Fruit fly (Drosophila melanogaster) whole organism, embryonic: ENCODE data around the gene Col4a1.

Experiments used
- ATbp ChIP-seq: fragments of 200-800 bp; sonication (Bioruptor generic); optimal IDR thresholded peaks from 2 replicates; lab custom pipeline; 2017; ENCODE audit warnings: missing biosample characterization, mild to moderate bottlenecking, missing genetic modification characterization, missing genetic modification reagents
- B-H2 ChIP-seq: fragments of 200-800 bp; sonication (Bioruptor generic); optimal IDR thresholded peaks from 2 replicates; lab custom pipeline; 2018; ENCODE audit warnings: missing biosample characterization, mild to moderate bottlenecking, missing genetic modification characterization
- CG11695 ChIP-seq: fragments of 200-800 bp; sonication (Bioruptor generic); IDR thresholded peaks from 3 replicates; pipeline ENCODE4 v1.3.6; 2022; ENCODE audit warnings: missing biosample characterization, missing genetic modification characterization
- CG13775 ChIP-seq: fragments of 200-800 bp; sonication (Bioruptor generic); optimal IDR thresholded peaks from 3 replicates; lab custom pipeline; 2017; ENCODE audit warnings: missing biosample characterization, mild to moderate bottlenecking, missing genetic modification characterization
- CG14441 ChIP-seq: fragments of 200-800 bp; sonication (Bioruptor generic); IDR thresholded peaks from 2 replicates; pipeline ENCODE4 v1.3.6; 2022; ENCODE audit warnings: missing biosample characterization, missing genetic modification characterization
- CG14667 ChIP-seq: fragments of 200-800 bp; sonication (Bioruptor generic); IDR thresholded peaks from 2 replicates; pipeline ENCODE4 v1.3.6; 2022; ENCODE audit warnings: missing biosample characterization, missing genetic modification characterization
- CG1603 ChIP-seq: fragments of 200-800 bp; sonication (Bioruptor generic); optimal IDR thresholded peaks from 2 replicates; lab custom pipeline; 2019; ENCODE audit warnings: missing biosample characterization, mild to moderate bottlenecking, missing genetic modification characterization, moderate library complexity
- CG18764 ChIP-seq: fragments of 200-800 bp; sonication (Bioruptor generic); optimal IDR thresholded peaks from 3 replicates; lab custom pipeline; 2016; ENCODE audit warnings: missing biosample characterization, missing genetic modification characterization
- CG4328 ChIP-seq: fragments of 200-800 bp; sonication (Bioruptor generic); optimal IDR thresholded peaks from 3 replicates; lab custom pipeline; 2017; ENCODE audit warnings: missing biosample characterization, missing genetic modification reagents, missing genetic modification characterization
- CG43689 ChIP-seq: fragments of 200-800 bp; sonication (Bioruptor generic); IDR thresholded peaks from 2 replicates; pipeline ENCODE4 v1.3.6; 2022; ENCODE audit warnings: missing biosample characterization, missing genetic modification characterization
- CG6683 ChIP-seq: fragments of 200-800 bp; sonication (Bioruptor generic); optimal IDR thresholded peaks from 2 replicates; lab custom pipeline; 2017; ENCODE audit warnings: missing biosample characterization, mild to moderate bottlenecking, missing genetic modification characterization, missing genetic modification reagents
- CG8359 ChIP-seq: fragments of 200-800 bp; sonication (Bioruptor generic); optimal IDR thresholded peaks from 2 replicates; lab custom pipeline; 2017; ENCODE audit warnings: missing biosample characterization, mild to moderate bottlenecking, missing genetic modification characterization, borderline replicate concordance
- Dip2 ChIP-seq: fragments of 200-800 bp; sonication (Bioruptor generic); IDR thresholded peaks from 2 replicates; pipeline ENCODE4 v1.3.6; 2022; ENCODE audit warnings: missing biosample characterization, missing genetic modification characterization
- Doc3 ChIP-seq: fragments of 200-800 bp; sonication (Bioruptor generic); IDR thresholded peaks from 3 replicates; pipeline ENCODE4 v1.3.6; 2022; ENCODE audit warnings: missing biosample characterization, missing genetic modification characterization; ENCODE audit not compliant: partially characterized antibody
- Dp ChIP-seq: fragments of 200-800 bp; sonication (Bioruptor generic); optimal IDR thresholded peaks from 2 replicates; lab custom pipeline; 2018; ENCODE audit warnings: missing biosample characterization, mild to moderate bottlenecking, missing genetic modification characterization, moderate library complexity
- Dref ChIP-seq: fragments of 200-800 bp; sonication (Bioruptor generic); IDR thresholded peaks from 2 replicates; pipeline ENCODE4 v1.3.6; 2022; ENCODE audit warnings: missing biosample characterization, missing genetic modification characterization
- Elba2 ChIP-seq: fragments of 200-800 bp; sonication (Bioruptor generic); optimal IDR thresholded peaks from 3 replicates; lab custom pipeline; 2016; ENCODE audit warnings: missing biosample characterization, missing genetic modification characterization
- Fer3 ChIP-seq: fragments of 200-800 bp; sonication (Bioruptor generic); optimal IDR thresholded peaks from 2 replicates; lab custom pipeline; 2018; ENCODE audit warnings: missing biosample characterization, mild to moderate bottlenecking, missing genetic modification characterization, moderate library complexity
- Gsc ChIP-seq: fragments of 200-800 bp; sonication (Bioruptor generic); IDR thresholded peaks from 2 replicates; pipeline ENCODE4 v1.3.6; 2022; ENCODE audit warnings: missing biosample characterization, missing genetic modification characterization
- HLH4C ChIP-seq: fragments of 200-800 bp; sonication (Bioruptor generic); IDR thresholded peaks from 3 replicates; pipeline ENCODE4 v1.3.6; 2022; ENCODE audit warnings: missing biosample characterization, missing genetic modification characterization; ENCODE audit not compliant: partially characterized antibody
- Jarid2 ChIP-seq: fragments of 200-800 bp; sonication (Bioruptor generic); optimal IDR thresholded peaks from 3 replicates; lab custom pipeline; 2017; ENCODE audit warnings: mild to moderate bottlenecking, missing biosample characterization, missing genetic modification reagents, missing genetic modification characterization
- MBD-R2 ChIP-seq: fragments of 200-800 bp; sonication (Bioruptor generic); IDR thresholded peaks from 2 replicates; pipeline ENCODE4 v1.3.6; 2022; ENCODE audit warnings: missing biosample characterization, missing genetic modification characterization
- MTF-1 ChIP-seq: fragments of 200-800 bp; sonication (Bioruptor generic); optimal IDR thresholded peaks from 2 replicates; lab custom pipeline; 2018; ENCODE audit warnings: missing biosample characterization, mild to moderate bottlenecking, missing genetic modification characterization, borderline replicate concordance
- Max ChIP-seq: fragments of 200-800 bp; sonication (Bioruptor generic); optimal IDR thresholded peaks from 2 replicates; lab custom pipeline; 2016; ENCODE audit warnings: missing biosample characterization, mild to moderate bottlenecking, missing genetic modification characterization
- Nf-YA ChIP-seq: fragments of 200-800 bp; sonication (Bioruptor generic); IDR thresholded peaks from 2 replicates; pipeline ENCODE4 v1.3.6; 2022; ENCODE audit warnings: missing biosample characterization, missing genetic modification characterization
- Pdp1 ChIP-seq, 2 experiments: fragments of 200-800 bp; sonication (Bioruptor generic); optimal IDR thresholded peaks; 3 replicates each; lab custom pipeline; 2016; ENCODE audit warnings: missing biosample characterization in 2 of 2, missing genetic modification characterization in 2 of 2, mild to moderate bottlenecking in 1 of 2, moderate library complexity in 1 of 2
- Ravus ChIP-seq: fragments of 200-800 bp; sonication (Bioruptor generic); IDR thresholded peaks from 2 replicates; pipeline ENCODE4 v1.3.6; 2022; ENCODE audit warnings: missing biosample characterization, missing genetic modification characterization
- Scr ChIP-seq: fragments of 200-800 bp; sonication (Bioruptor generic); IDR thresholded peaks from 2 replicates; pipeline ENCODE4 v1.3.6; 2022; ENCODE audit warnings: missing biosample characterization, missing genetic modification characterization; ENCODE audit not compliant: partially characterized antibody
- Sox100B ChIP-seq: fragments of 200-800 bp; sonication (Bioruptor generic); optimal IDR thresholded peaks from 3 replicates; lab custom pipeline; 2018; ENCODE audit warnings: missing biosample characterization, mild to moderate bottlenecking, missing genetic modification characterization
- Sry-β ChIP-seq: fragments of 200-800 bp; sonication (Bioruptor generic); optimal IDR thresholded peaks from 2 replicates; lab custom pipeline; 2018; ENCODE audit warnings: missing biosample characterization, mild to moderate bottlenecking, missing genetic modification characterization, moderate library complexity
- Taf1 ChIP-seq: fragments of 200-800 bp; sonication (Bioruptor generic); IDR thresholded peaks from 2 replicates; pipeline ENCODE4 v1.3.6; 2022; ENCODE audit warnings: missing biosample characterization, missing genetic modification characterization
- Xbp1 ChIP-seq: fragments of 200-800 bp; sonication (Bioruptor generic); optimal IDR thresholded peaks from 3 replicates; lab custom pipeline; 2016; ENCODE audit warnings: missing biosample characterization, mild to moderate bottlenecking, missing genetic modification characterization
- bsh ChIP-seq, 2 experiments: fragments of 200-800 bp; sonication (Bioruptor generic); optimal IDR thresholded peaks; 2 replicates each; lab custom pipeline; 2017 to 2018; ENCODE audit warnings: mild to moderate bottlenecking in 2 of 2, missing biosample characterization in 2 of 2, missing genetic modification characterization in 2 of 2, moderate library complexity in 1 of 2
- dan ChIP-seq: fragments of 200-800 bp; sonication (Bioruptor generic); IDR thresholded peaks from 2 replicates; pipeline ENCODE4 v1.3.6; 2022; ENCODE audit warnings: missing biosample characterization, missing genetic modification characterization
- emc ChIP-seq: fragments of 200-800 bp; sonication (Bioruptor generic); optimal IDR thresholded peaks from 2 replicates; lab custom pipeline; 2016; ENCODE audit warnings: missing biosample characterization, missing genetic modification characterization
- ems ChIP-seq: fragments of 200-800 bp; sonication (Bioruptor generic); optimal IDR thresholded peaks from 3 replicates; lab custom pipeline; 2016; ENCODE audit warnings: missing biosample characterization, missing genetic modification characterization
- ewg ChIP-seq: fragments of 200-800 bp; sonication (Bioruptor generic); optimal IDR thresholded peaks from 3 replicates; lab custom pipeline; 2017; ENCODE audit warnings: mild to moderate bottlenecking, missing biosample characterization, missing genetic modification reagents, missing genetic modification characterization
- fd96Cb ChIP-seq: fragments of 200-800 bp; sonication (Bioruptor generic); optimal IDR thresholded peaks from 2 replicates; lab custom pipeline; 2018; ENCODE audit warnings: missing biosample characterization, mild to moderate bottlenecking, missing genetic modification characterization, moderate library complexity
- fru ChIP-seq: fragments of >200 bp; optimal IDR thresholded peaks from 2 replicates; lab custom pipeline; 2017
- gcm ChIP-seq: fragments of 200-800 bp; sonication (Bioruptor generic); optimal IDR thresholded peaks from 2 replicates; lab custom pipeline; 2019; ENCODE audit warnings: missing biosample characterization, mild to moderate bottlenecking, missing genetic modification characterization, moderate library complexity
- klu ChIP-seq: fragments of 200-800 bp; sonication (Bioruptor generic); IDR thresholded peaks from 2 replicates; pipeline ENCODE4 v1.3.6; 2022; ENCODE audit warnings: missing biosample characterization, missing genetic modification characterization
- knrl ChIP-seq: fragments of 200-800 bp; sonication (Bioruptor generic); IDR thresholded peaks from 3 replicates; pipeline ENCODE4 v1.3.6; 2022; ENCODE audit warnings: missing biosample characterization, missing genetic modification characterization; ENCODE audit not compliant: partially characterized antibody
- lilli ChIP-seq: fragments of 200-800 bp; sonication (Bioruptor generic); optimal IDR thresholded peaks from 3 replicates; lab custom pipeline; 2016; ENCODE audit warnings: missing biosample characterization, missing genetic modification characterization
- pan ChIP-seq, 4 experiments: fragments of >200 bp in 3 of 4; fragments of 200-800 bp in 1 of 4; sonication (Bioruptor generic) in 1 of 4; optimal IDR thresholded peaks in 3 of 4; IDR thresholded peaks in 1 of 4; 2 replicates each; pipeline versions ENCODE4 v1.3.6 to Lab custom; 2017 to 2022; ENCODE audit warnings: missing biosample characterization in 2 of 4, missing genetic modification characterization in 2 of 4, mixed read lengths in 1 of 4
- run ChIP-seq: fragments of 200-800 bp; sonication (Bioruptor generic); optimal IDR thresholded peaks from 3 replicates; lab custom pipeline; 2018; ENCODE audit warnings: missing biosample characterization, mild to moderate bottlenecking, missing genetic modification characterization
- sd ChIP-seq: fragments of 200-800 bp; sonication (Bioruptor generic); optimal IDR thresholded peaks from 3 replicates; lab custom pipeline; 2018; ENCODE audit warnings: missing biosample characterization, mild to moderate bottlenecking, missing genetic modification characterization, moderate library complexity
- sens-2 ChIP-seq: fragments of 200-800 bp; sonication (Bioruptor generic); IDR thresholded peaks from 2 replicates; pipeline ENCODE4 v1.3.6; 2022; ENCODE audit warnings: missing biosample characterization, missing genetic modification characterization
- unc-4 ChIP-seq: fragments of 200-800 bp; sonication (Bioruptor generic); IDR thresholded peaks from 2 replicates; pipeline ENCODE4 v1.3.6; 2022; ENCODE audit warnings: missing biosample characterization, missing genetic modification characterization; ENCODE audit not compliant: partially characterized antibody

Col4a1 gene

DNA sequence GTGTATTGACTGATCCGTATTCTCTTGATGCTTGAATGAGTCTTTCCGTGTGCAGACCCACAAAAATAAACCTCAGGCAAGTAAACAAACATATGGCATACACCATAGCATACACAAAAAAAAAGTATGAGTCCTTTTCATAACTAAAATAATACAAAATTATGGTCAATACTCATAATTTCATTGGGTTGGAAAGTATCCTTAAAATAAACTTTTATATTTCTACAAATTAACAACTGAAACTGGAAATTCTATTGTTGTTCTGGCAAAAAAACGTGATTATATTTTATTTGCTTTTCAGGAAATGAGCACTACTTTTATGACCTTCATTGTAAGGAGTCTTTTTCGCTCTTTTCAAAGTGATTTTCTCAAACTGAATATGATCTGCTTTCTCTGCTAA lies 12.7 kb downstream of the Col4a1 start (continued):
- TF ChIP-seq Fer3 (tag; lab: Kevin White, UChicago) (peak; percentile 11), lilli (GFP tag; lab: Kevin White, UChicago) (no peak), Pdp1 (GFP tag; optimal IDR thresholded peaks at IDR 0.05; lab: Kevin White, UChicago) (peak in 1 of 2 experiments; percentile 6), fd96Cb (tag; lab: Kevin White, UChicago) (peak; percentile 33), bsh (GFP tag; optimal IDR thresholded peaks at IDR 0.05; lab: Kevin White, UChicago) (peak in 1 of 2 experiments; percentile 53), Sry-β (no peak)
- TF ChIP-seq, all 482 proteins: peak for 66

dm6 chr2L:5043043-5043442 lies 13.6 kb downstream of the Col4a1 start, which contains the start of the genes CG33995, CG44000 and CG44001:
CG33995 (plus strand) TSS chr2L:5043270.
CG44000 (plus strand) TSS chr2L:5043270.
CG44001 (plus strand) TSS chr2L:5043270.
- TF ChIP-seq gcm (GFP tag; lab: Kevin White, UChicago) (no peak), CG4328 (GFP tag; lab: Kevin White, UChicago) (peak; percentile 17), MTF-1 (GFP tag; lab: Kevin White, UChicago) (no peak), sd (tag; lab: Kevin White, UChicago) (no peak), klu (GFP tag; lab: Robert Waterston, UW) (no peak), Nf-YA (GFP tag; lab: Robert Waterston, UW) (no peak), Xbp1 (GFP tag; lab: Kevin White, UChicago) (peak; percentile 59), CG8359 (no peak), Jarid2 (GFP tag; lab: Kevin White, UChicago) (peak; percentile 2), Scr (GFP tag; lab: Robert Waterston, UW) (no peak), MBD-R2 (GFP tag; lab: Robert Waterston, UW) (peak; percentile 94), Sox100B (GFP tag; lab: Kevin White, UChicago) (no peak), CG1603 (tag; lab: Kevin White, UChicago) (peak; percentile 88), Max (peak; percentile 50), Dp (GFP tag; lab: Kevin White, UChicago) (peak; percentile 71), CG6683 (GFP tag; lab: Kevin White, UChicago) (no peak), CG11695 (GFP tag; lab: Robert Waterston, UW) (no peak), Taf1 (GFP tag; lab: Robert Waterston, UW) (no peak), CG14441 (peak; percentile 25; the same call in 1 of the 2 replicates), unc-4 (GFP tag; lab: Robert Waterston, UW) (no peak), Dref (GFP tag; lab: Robert Waterston, UW) (peak; percentile 55), Gsc (GFP tag; lab: Robert Waterston, UW) (no peak), emc (peak; percentile 4), CG43689 (GFP tag; lab: Robert Waterston, UW) (no peak), Dip2 (no peak), run (tag; lab: Kevin White, UChicago) (no peak), pan (optimal IDR thresholded peaks at IDR 0.05; lab: Kevin White, UChicago) (no peak), pan (GFP tag; optimal IDR thresholded peaks at IDR 0.05 in 1 of 2, IDR thresholded peaks at IDR 0.05 in 1 of 2) (peak in 1 of 2 experiments; percentile 22), CG14667 (GFP tag; lab: Robert Waterston, UW) (no peak), ewg (GFP tag; lab: Kevin White, UChicago) (peak; percentile 30), HLH4C (GFP tag; lab: Robert Waterston, UW) (no peak), Doc3 (GFP tag; lab: Robert Waterston, UW) (no peak), sens-2 (GFP tag; lab: Robert Waterston, UW) (no peak), B-H2 (GFP tag; lab: Kevin White, UChicago) (peak; percentile 79), Ravus (GFP tag; lab: Robert Waterston, UW) (no peak), ems (GFP tag; lab: Kevin White, UChicago) (peak; percentile 36), dan (no peak), CG13775 (GFP tag; lab: Kevin White, UChicago) (peak; percentile 1), knrl (peak; percentile 10; the same call in 1 of the 3 replicates), fru (no peak), ATbp (GFP tag; lab: Kevin White, UChicago) (no peak), CG18764 (GFP tag; lab: Kevin White, UChicago) (peak; percentile 59), Elba2 (GFP tag; lab: Kevin White, UChicago) (no peak)
